Fruit fly (Drosophila melanogaster) whole organism, pupa: ENCODE measurements around the gene SPoCk.
"Not testable (repeated sequence)": the region's sequence is repeated elsewhere in the genome, so short reads cannot be mapped to it uniquely, and the experiment has no call there.

Experiments used
- CG10348 ChIP-seq: fragments of 200-800 bp; sonication (Bioruptor generic); IDR thresholded peaks from 2 replicates; pipeline ENCODE4 v1.3.6; 2022; ENCODE audit warnings: missing biosample characterization, missing genetic modification characterization
- CG12605 ChIP-seq: fragments of 200-800 bp; sonication (Bioruptor generic); IDR thresholded peaks from 2 replicates; pipeline ENCODE4 v1.3.6; 2022; ENCODE audit warnings: missing biosample characterization, missing genetic modification characterization
- CG13204 ChIP-seq: fragments of 200-800 bp; sonication (Bioruptor generic); optimal IDR thresholded peaks from 2 replicates; lab custom pipeline; 2018; ENCODE audit warnings: missing biosample characterization, mild to moderate bottlenecking, missing genetic modification characterization, moderate library complexity
- CG14655 ChIP-seq: fragments of 200-800 bp; sonication (Bioruptor generic); optimal IDR thresholded peaks from 3 replicates; lab custom pipeline; 2017; ENCODE audit warnings: mild to moderate bottlenecking, missing biosample characterization, missing genetic modification reagents, missing genetic modification characterization
- CG15710 ChIP-seq: fragments of 200-800 bp; sonication (Bioruptor generic); optimal IDR thresholded peaks from 2 replicates; lab custom pipeline; 2018; ENCODE audit warnings: missing biosample characterization, mild to moderate bottlenecking, missing genetic modification characterization, moderate library complexity
- CG17806 ChIP-seq: fragments of 200-800 bp; sonication (Bioruptor generic); optimal IDR thresholded peaks from 2 replicates; lab custom pipeline; 2018; ENCODE audit warnings: missing biosample characterization, mild to moderate bottlenecking, missing genetic modification characterization, moderate library complexity
- CG32121 ChIP-seq: fragments of 200-800 bp; sonication (Bioruptor generic); IDR thresholded peaks from 2 replicates; pipeline ENCODE4 v1.3.6; 2022; ENCODE audit warnings: missing biosample characterization, missing genetic modification characterization
- CG34367 ChIP-seq: fragments of 200-800 bp; sonication (Bioruptor generic); optimal IDR thresholded peaks from 2 replicates; lab custom pipeline; 2018; ENCODE audit warnings: missing biosample characterization, mild to moderate bottlenecking, missing genetic modification characterization
- CG4496 ChIP-seq: fragments of 200-800 bp; sonication (Bioruptor generic); IDR thresholded peaks from 3 replicates; pipeline ENCODE4 v1.3.6; 2022; ENCODE audit warnings: missing biosample characterization, missing genetic modification characterization
- CG8159 ChIP-seq: fragments of 200-800 bp; sonication (Bioruptor generic); optimal IDR thresholded peaks from 3 replicates; lab custom pipeline; 2018; ENCODE audit warnings: missing biosample characterization, mild to moderate bottlenecking, missing genetic modification characterization, moderate library complexity
- CG8301 ChIP-seq: fragments of 200-800 bp; sonication (Bioruptor generic); optimal IDR thresholded peaks from 2 replicates; lab custom pipeline; 2018; ENCODE audit warnings: missing biosample characterization, mild to moderate bottlenecking, missing genetic modification characterization
- CG9948 ChIP-seq: fragments of 200-800 bp; sonication (Bioruptor generic); optimal IDR thresholded peaks from 2 replicates; lab custom pipeline; 2018; ENCODE audit warnings: missing biosample characterization, mild to moderate bottlenecking, missing genetic modification characterization, moderate library complexity
- D1 ChIP-seq: fragments of 200-800 bp; sonication (Bioruptor generic); optimal IDR thresholded peaks from 2 replicates; lab custom pipeline; 2018; ENCODE audit warnings: missing biosample characterization, mild to moderate bottlenecking, missing genetic modification characterization, moderate library complexity
- EcR ChIP-seq: fragments of 200-800 bp; sonication (Bioruptor generic); optimal IDR thresholded peaks from 3 replicates; lab custom pipeline; 2019; ENCODE audit warnings: missing biosample characterization, missing genetic modification characterization, mild to moderate bottlenecking, moderate library complexity, missing genetic modification reagents
- Ets98B ChIP-seq: fragments of 200-800 bp; sonication (Bioruptor generic); IDR thresholded peaks from 2 replicates; pipeline ENCODE4 v1.3.6; 2022; ENCODE audit warnings: missing biosample characterization, missing genetic modification characterization
- Pif1A ChIP-seq: fragments of 200-800 bp; sonication (Bioruptor generic); optimal IDR thresholded peaks from 3 replicates; lab custom pipeline; 2016; ENCODE audit warnings: missing biosample characterization, missing genetic modification characterization
- Pif1B ChIP-seq: fragments of 200-800 bp; sonication (Bioruptor generic); optimal IDR thresholded peaks from 3 replicates; lab custom pipeline; 2016; ENCODE audit warnings: missing biosample characterization, missing genetic modification characterization
- Snoo ChIP-seq: fragments of 200-800 bp; sonication (Bioruptor generic); optimal IDR thresholded peaks from 3 replicates; lab custom pipeline; 2017; ENCODE audit warnings: missing biosample characterization, mild to moderate bottlenecking, missing genetic modification characterization, inconsistent platforms
- fd96Ca ChIP-seq: fragments of 200-800 bp; sonication (Bioruptor generic); IDR thresholded peaks from 3 replicates; pipeline ENCODE4 v1.3.6; 2022; ENCODE audit warnings: missing biosample characterization, missing genetic modification characterization
- gl ChIP-seq: fragments of 200-800 bp; sonication (Bioruptor generic); optimal IDR thresholded peaks from 2 replicates; lab custom pipeline; 2018; ENCODE audit warnings: missing biosample characterization, mild to moderate bottlenecking, missing genetic modification characterization
- rn ChIP-seq: fragments of 200-800 bp; sonication (Bioruptor generic); IDR thresholded peaks from 2 replicates; pipeline ENCODE4 v1.3.6; 2022; ENCODE audit warnings: missing biosample characterization, missing genetic modification characterization

The SPoCk gene

DNA sequence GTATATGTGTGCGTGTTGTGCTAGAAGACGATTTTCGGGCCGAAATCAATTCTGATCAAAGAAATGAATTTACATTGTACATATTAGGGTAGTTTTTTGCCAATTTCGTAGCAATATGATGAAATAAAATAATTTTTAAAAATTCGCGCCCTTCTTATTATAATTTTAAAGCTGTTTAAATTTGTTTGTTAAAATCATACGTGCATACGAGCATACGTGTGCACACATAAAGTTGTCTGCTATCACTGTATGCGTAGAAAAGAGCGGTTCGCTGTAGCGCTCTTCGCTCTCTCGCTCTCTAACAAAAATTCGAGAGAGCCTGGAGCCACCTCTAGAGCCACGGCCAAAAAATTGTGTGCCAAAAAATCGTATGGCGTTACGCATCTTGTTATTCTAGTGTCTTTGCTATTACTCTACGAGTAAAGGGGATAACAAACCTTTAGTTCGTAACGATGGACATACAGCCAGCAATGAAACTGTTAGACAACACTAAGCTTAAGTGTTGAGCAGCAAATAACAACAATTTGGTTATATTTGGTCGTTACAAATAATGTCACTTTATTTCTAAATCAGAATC, 28.5 kb upstream of the SPoCk start, which contains the start of gene mael:
Gene mael, plus strand, starts transcription at position 510 of the 577 bp plus-strand sequence.
- TF ChIP-seq CG34367 (tag; lab: Kevin White, UChicago); Pif1A (GFP tag; lab: Kevin White, UChicago); CG14655: not testable (repeated sequence)
- TF ChIP-seq, all 21 proteins: peak for 0; not testable (repeated sequence) for 21

DNA sequence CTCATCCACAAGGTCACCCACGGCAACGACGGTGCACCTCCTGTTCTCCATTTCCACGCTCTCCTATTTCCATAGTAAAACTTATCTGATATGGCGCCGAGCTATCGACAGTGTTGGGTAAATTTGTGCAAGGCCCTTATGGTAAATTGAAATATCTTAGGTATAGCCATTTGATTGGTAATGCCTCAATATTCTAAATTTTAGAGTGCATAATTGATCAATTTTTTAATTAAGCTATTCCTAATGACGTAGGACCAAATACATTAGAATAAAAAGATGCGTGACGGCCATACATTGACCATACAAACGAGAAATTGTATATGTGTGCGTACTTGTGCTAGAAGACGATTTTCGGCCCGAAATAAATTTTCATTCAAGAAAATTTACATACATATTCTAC, 27.3 kb upstream of the SPoCk start, which contains the start of gene CG14451:
Gene CG14451, minus strand, starts transcription at position 101 of the 400 bp plus-strand sequence.
- TF ChIP-seq Snoo (tag; lab: Kevin White, UChicago): no peak
- no peak for TF ChIP-seq Pif1A (GFP tag; lab: Kevin White, UChicago)
- no peak for TF ChIP-seq CG13204 (GFP tag; lab: Kevin White, UChicago)
- no peak for TF ChIP-seq CG15710 (tag; lab: Kevin White, UChicago)
- no peak for TF ChIP-seq Ets98B (GFP tag; lab: Robert Waterston, UW)
- no peak for TF ChIP-seq rn
- TF ChIP-seq CG10348 (GFP tag; lab: Robert Waterston, UW): no peak
- TF ChIP-seq fd96Ca (GFP tag; lab: Robert Waterston, UW): no peak
- TF ChIP-seq CG12605 (GFP tag; lab: Robert Waterston, UW): no peak
- no peak for TF ChIP-seq CG34367 (tag; lab: Kevin White, UChicago)
- no peak for TF ChIP-seq CG8301
- no peak for TF ChIP-seq EcR (GFP tag; lab: Kevin White, UChicago)
- TF ChIP-seq Pif1B (GFP tag; lab: Kevin White, UChicago): no peak

DNA sequence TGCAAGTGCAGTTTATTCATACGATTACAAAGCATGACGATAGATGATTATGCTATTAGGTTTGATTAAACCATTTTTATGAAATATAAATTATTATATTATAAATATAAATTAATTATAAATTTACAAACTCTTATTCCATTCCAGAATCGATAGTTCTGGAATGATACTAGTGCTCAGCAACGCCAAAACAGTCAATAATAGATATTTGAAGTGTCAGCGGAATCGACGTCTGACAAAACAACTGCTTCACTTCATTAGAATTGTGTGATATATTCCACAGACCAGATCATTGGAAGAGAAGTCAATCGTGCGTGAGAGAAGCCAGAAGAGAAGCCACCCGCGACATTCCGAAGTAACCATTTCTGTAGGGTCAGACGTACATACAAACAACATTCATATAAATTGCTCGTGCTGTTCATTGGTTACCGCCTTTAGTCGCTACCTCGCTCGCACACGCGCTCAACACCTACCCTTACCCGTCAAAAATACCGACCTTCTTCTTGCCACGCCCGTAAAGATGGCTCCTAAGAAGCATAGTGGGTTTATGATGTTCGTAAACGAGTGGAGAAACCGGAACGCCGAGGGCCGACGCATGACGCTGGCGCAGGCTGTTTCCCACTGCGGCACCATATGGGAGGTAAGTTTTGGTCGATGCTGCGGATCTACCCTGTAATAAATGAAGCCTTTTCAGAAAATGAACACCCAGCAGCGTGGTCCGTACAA, 25.0 kb upstream of the SPoCk start:
- TF ChIP-seq EcR (GFP tag; lab: Kevin White, UChicago) (no peak), CG15710 (tag; lab: Kevin White, UChicago) (no peak), CG9948 (tag; lab: Kevin White, UChicago) (no peak), Pif1B (GFP tag; lab: Kevin White, UChicago) (no peak), Ets98B (GFP tag; lab: Robert Waterston, UW) (no peak), Snoo (tag; lab: Kevin White, UChicago) (no peak), CG13204 (GFP tag; lab: Kevin White, UChicago) (no peak), D1 (tag; lab: Kevin White, UChicago) (no peak)

DNA sequence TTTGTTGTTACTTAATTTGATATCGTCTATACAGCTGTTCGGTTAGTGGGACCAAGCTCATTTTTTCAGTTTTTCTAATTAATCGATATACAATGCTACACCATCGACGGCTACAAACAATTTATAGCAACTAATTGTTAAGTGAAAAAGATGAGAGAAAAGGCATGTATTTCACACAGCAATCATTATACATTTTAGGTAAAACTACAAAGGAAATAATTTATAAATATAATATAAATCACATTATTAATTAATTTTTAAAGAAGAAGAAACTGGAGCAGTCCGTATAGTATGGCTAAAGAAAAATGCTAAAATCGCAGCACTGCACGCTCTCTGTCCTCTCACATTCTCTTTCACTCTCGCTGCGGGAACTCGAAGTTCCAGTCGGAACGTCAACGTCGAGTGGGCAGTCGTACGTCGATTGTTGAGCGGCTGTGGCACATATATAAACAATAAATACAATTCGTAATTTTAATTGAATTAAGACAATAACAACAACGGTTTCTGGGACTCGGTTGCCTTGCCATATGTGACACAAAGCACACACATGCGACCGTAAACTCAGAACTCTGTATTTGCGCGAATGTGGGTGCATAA, 21.4 kb upstream of the SPoCk start, which contains the start of the genes CG14450 and CG11367:
Gene CG14450, minus strand, starts transcription at position 51 of the 597 bp plus-strand sequence.
Gene CG11367, plus strand, starts transcription at position 373 of the 597 bp plus-strand sequence.
- TF ChIP-seq CG14655 (no peak), CG34367 (tag; lab: Kevin White, UChicago) (no peak), CG32121 (GFP tag; lab: Robert Waterston, UW) (no peak), Ets98B (GFP tag; lab: Robert Waterston, UW) (peak; percentile 26; the same call in 1 of the 2 replicates), rn (no peak), EcR (GFP tag; lab: Kevin White, UChicago) (peak; percentile 18), fd96Ca (GFP tag; lab: Robert Waterston, UW) (no peak), Snoo (tag; lab: Kevin White, UChicago) (no peak), CG12605 (GFP tag; lab: Robert Waterston, UW) (0 out of 2 replicates have a peak, but pooled peaks have one; percentile 34), CG8301 (no peak), CG4496 (GFP tag; lab: Robert Waterston, UW) (0 out of 3 replicates have a peak, but pooled peaks have one; percentile 19), CG9948 (tag; lab: Kevin White, UChicago) (no peak), CG13204 (GFP tag; lab: Kevin White, UChicago) (peak; percentile 67), Pif1B (GFP tag; lab: Kevin White, UChicago) (peak; percentile 55), D1 (tag; lab: Kevin White, UChicago) (no peak), CG15710 (tag; lab: Kevin White, UChicago) (no peak), CG10348 (GFP tag; lab: Robert Waterston, UW) (no peak), CG17806 (no peak)
- TF ChIP-seq, all 21 proteins: peak for 6

- TF ChIP-seq CG4496 (GFP tag; lab: Robert Waterston, UW) (no peak), CG15710 (tag; lab: Kevin White, UChicago) (no peak), Ets98B (GFP tag; lab: Robert Waterston, UW) (no peak), CG10348 (GFP tag; lab: Robert Waterston, UW) (no peak), EcR (GFP tag; lab: Kevin White, UChicago) (no peak), gl (tag; lab: Kevin White, UChicago) (no peak), fd96Ca (GFP tag; lab: Robert Waterston, UW) (no peak), Pif1A (GFP tag; lab: Kevin White, UChicago) (no peak), CG8159 (tag; lab: Kevin White, UChicago) (no peak)
Measured at dm6 chr3L:22729466-22729865, 19.8 kb upstream of the SPoCk start, which contains the start of gene CG32454. CG32454 (plus strand) TSS chr3L:22729766.
